Fruit fly (Drosophila melanogaster) S2 (cell line): ENCODE results near the gene Nepl9.

Experiments
- CG8478 ChIP-seq: fragments of >200 bp; optimal IDR thresholded peaks from 2 replicates; lab custom pipeline; 2018
- CTCF ChIP-seq, 2 experiments: fragments of >200 bp; optimal IDR thresholded peaks; 2 replicates each; lab custom pipeline; 2018

DNA sequence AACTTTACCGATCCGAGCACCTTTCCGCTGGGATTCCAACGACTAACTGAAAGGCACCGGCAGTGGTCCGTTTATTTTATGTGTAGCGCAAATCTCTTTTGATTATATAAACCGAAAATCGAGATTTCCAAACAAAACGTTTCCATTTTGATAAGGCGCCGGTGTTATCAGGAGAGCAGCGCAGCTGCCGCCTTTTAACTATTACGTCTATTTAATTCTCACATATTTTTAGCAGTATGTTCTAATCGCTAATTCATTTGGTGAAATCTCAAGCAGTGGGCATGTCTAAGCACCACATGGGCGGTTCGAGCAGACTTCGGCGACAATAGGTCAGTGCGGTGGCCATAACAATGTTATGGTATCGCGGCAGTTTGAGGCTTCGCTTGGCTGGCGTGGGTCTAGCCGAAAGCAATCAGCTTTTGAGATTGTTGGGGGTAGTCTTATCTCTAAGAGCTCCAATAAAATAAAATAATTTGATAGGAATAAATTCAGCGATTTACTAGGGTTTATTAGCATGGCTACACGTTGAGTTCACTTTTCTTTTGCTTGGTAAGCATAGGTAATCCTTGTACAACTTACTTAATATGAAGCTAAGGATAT is 46.3 kb downstream of the Nepl9 start, which contains the start of gene Cyt-b5-r:
- TF ChIP-seq CG8478 (no peak), CTCF (optimal IDR thresholded peaks at IDR 0.05; lab: Kevin White, UChicago) (no peak)
